Worm (Caenorhabditis elegans): ENCODE results near the gene C49F5.5.

ce11 chrX:11983576-11984061, 2.4 kb upstream of the C49F5.5 start, which contains the start of gene C49F5.3:
- TF ChIP-seq unc-55 (GFP tag; optimal IDR thresholded peaks at IDR 0.05) (no peak), elt-3 (tag; optimal IDR thresholded peaks at IDR 0.05) (no peak), nhr-237 (tag; optimal IDR thresholded peaks at IDR 0.05) (no peak), fos-1 (tag; optimal IDR thresholded peaks at IDR 0.05) (no peak), F13H6.1 (tag; optimal IDR thresholded peaks at IDR 0.05) (no peak), lin-39 (tag; optimal IDR thresholded peaks at IDR 0.05) (no peak), nhr-77 (tag; optimal IDR thresholded peaks at IDR 0.05) (no peak), egl-27 (tag; optimal IDR thresholded peaks at IDR 0.05) (no peak)

All from whole organism, L2 larva.